Fruit fly (Drosophila melanogaster) Kc167 (cell line): ENCODE measurements around the gene IP3K1.

ENCODE experiments used
- Myc ChIP-seq: fragments of >200 bp; optimal IDR thresholded peaks from 2 replicates; lab custom pipeline; 2017; ENCODE audit warnings: missing external identifiers
- Sin3A ChIP-seq: fragments of >200 bp; optimal IDR thresholded peaks from 2 replicates; lab custom pipeline; 2018; ENCODE audit warnings: missing external identifiers
- h ChIP-seq: fragments of >200 bp; optimal IDR thresholded peaks from 3 replicates; lab custom pipeline; 2018; ENCODE audit warnings: missing external identifiers
- insv ChIP-seq: fragments of >200 bp; optimal IDR thresholded peaks from 3 replicates; lab custom pipeline; 2018; ENCODE audit warnings: missing external identifiers
- psq ChIP-seq: fragments of >200 bp; optimal IDR thresholded peaks from 2 replicates; lab custom pipeline; 2017; ENCODE audit warnings: missing external identifiers
- ttk ChIP-seq: sonication (Bioruptor generic); optimal IDR thresholded peaks from 2 replicates; lab custom pipeline; 2017; ENCODE audit warnings: missing external identifiers

IP3K1 gene

DNA sequence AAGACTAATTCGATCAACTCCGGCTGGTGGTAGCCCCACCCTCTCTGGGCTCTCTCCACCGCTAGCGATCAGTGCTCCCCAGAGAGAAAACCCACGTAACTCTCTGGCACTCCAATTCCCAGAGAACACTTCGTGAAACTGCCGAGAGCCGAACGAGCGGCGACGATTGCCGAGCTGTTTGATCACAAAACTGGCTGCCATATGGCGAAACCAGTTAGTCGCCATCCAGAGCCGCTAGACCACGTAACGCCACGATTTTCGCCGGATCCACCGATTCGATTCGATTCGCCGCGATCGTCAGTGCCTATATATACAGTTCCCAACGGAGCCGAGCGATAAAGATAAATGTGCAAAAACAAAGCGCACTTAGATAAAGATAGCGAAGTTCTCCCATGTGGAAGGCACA, at the start of gene IP3K1:
Gene IP3K1, plus strand, starts transcription at position 209 of the 406 bp plus-strand sequence.
- TF ChIP-seq Sin3A (lab: Kevin White, UChicago) (no peak), ttk (lab: Kevin White, UChicago) (no peak), insv (lab: Kevin White, UChicago) (no peak), Myc (lab: Kevin White, UChicago) (no peak), h (lab: Kevin White, UChicago) (no peak), psq (no peak)

DNA sequence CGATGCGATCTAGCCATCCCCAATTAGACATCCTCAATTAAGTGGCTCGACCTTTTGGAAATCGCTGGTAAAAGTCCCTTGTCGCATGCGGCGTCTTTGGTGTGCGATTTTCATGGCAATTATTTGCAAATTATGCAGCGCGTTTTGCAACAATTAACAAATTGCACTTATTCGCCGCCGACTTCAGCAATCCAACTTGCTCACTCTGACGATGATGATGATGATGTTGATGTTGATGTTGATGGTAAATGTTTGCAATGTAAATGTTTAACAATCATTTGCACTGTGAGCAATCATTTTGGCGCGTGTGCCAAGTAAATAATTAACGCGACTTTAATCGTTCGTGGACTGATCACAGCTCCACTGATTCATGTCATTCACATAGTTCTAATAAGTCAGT, 48.0 kb upstream of the IP3K1 start:
- no peak for TF ChIP-seq insv (lab: Kevin White, UChicago)
- no peak for TF ChIP-seq psq

DNA sequence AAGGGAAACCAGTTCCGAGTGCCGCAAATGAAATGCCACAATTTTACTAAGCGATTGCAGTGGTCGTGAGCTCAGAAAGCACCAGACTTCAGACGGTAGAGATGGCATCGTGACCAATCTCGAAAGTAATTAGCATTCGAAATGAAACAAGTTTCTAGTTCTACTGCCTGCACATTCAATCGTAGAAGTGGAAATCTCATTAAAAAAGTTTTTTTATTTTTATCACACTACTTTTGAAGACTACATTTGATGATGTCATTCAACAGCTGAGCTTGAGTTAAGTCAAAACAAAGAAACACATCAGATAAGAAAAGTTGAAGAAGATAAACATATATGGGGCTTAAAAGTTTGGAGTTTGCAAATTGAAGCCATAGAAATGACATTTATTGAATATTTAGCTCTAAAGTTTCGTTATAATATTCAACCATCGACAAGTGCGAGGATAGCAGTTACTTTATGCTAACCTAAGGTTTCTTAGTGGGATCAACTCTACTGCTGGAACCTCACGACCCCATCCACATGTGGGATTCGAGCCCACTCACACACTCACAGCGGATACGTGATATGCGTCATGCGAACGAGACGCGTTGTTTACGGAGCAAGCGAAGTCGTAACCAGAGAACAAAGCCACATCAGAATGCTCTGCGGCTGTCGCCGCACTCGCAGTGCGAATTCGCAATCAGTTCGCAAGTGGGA, 46.0 kb upstream of the IP3K1 start, which contains the start of gene CG13117:
Gene CG13117, plus strand, starts transcription at position 646 of the 696 bp plus-strand sequence.
- TF ChIP-seq Sin3A (lab: Kevin White, UChicago) (no peak), ttk (lab: Kevin White, UChicago) (no peak), psq (no peak), insv (lab: Kevin White, UChicago) (no peak), h (lab: Kevin White, UChicago) (no peak), Myc (lab: Kevin White, UChicago) (no peak)

DNA sequence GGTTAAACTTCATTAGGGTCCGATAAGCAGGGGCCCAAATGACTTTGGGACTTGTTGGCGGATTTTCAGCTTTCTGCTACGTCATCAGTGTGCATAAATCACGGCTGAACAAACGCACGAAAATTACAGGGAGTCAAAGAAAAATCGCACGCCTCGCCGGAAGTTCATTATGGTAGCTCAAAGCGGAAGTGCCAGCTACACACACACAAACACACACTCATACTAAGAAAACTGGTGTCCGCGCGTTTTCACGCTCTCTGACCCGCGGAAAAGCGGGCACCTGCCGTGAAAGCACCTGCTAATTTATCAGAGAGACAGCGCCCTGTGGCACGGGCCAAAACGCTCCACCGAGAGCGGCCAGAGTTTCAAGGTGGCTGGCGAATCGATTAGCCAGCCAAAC, 44.8 kb upstream of the IP3K1 start:
- TF ChIP-seq psq = no peak
- TF ChIP-seq Sin3A (lab: Kevin White, UChicago) = no peak
- no peak for TF ChIP-seq Myc (lab: Kevin White, UChicago)
- no peak for TF ChIP-seq insv (lab: Kevin White, UChicago)
- TF ChIP-seq ttk (lab: Kevin White, UChicago) = no peak
- TF ChIP-seq h (lab: Kevin White, UChicago) = no peak

DNA sequence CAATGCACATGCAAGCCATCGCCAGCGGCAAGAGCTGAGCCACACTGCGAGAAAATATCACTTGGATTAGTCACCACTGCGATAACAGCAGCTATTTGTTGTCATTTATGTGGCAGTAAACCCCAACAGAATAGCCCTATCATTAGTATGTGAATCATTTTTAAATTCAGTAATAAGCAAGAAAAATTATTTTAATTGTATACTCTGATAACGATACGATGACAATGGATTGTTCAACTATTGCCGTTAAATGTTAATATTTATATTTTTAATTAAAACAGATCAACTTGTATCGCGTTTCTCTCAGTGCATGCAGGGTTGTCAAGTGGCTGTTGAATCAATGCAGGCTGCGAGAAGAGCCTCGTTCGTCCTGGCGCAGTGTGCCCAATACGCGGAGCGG, 44.4 kb upstream of the IP3K1 start:
- TF ChIP-seq psq (no peak), ttk (lab: Kevin White, UChicago) (no peak), insv (lab: Kevin White, UChicago) (no peak), Sin3A (lab: Kevin White, UChicago) (no peak), Myc (lab: Kevin White, UChicago) (no peak)

DNA sequence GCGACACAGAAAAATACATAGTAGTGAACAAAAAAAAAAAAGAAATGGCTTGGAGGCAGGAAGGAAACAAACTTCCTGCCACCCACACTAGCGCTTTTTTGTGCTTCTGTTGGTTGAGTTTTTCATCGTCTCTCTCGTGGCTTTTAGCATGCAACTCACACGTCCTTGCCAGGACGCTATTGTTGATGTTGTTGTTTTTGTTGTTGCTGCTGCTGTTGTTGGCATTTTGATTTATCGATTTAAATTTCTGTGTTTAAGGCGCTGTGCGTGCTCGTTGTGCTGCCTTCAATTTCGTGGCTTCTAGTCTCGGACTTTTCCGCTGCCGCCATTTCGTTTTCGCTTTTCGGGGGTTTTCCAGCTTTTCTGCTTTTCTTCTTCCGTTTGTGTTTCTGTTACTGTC, 42.5 kb upstream of the IP3K1 start:
- TF ChIP-seq h (lab: Kevin White, UChicago) (no peak), Myc (lab: Kevin White, UChicago) (no peak), psq (no peak), insv (lab: Kevin White, UChicago) (no peak), Sin3A (lab: Kevin White, UChicago) (no peak), ttk (lab: Kevin White, UChicago) (no peak)

DNA sequence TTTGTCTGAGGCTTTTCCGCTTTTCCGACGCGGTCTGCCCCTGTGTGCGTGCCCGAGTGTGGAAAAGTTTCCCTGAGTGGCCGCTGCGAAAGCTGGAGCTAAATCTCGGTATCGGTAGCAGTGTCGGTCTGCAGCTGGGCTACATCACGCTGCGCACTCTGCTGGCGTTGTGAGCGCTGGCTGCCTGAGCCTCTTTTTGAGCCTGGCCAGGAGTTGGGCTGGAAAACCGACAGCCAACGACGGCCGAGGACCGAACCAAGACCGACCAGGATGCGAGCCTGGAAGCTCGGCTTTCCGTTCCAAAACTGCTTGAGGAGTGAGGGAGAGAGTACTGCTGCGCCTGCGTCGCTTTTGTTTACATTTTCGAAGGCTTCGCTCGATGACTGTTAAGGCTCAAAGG, 38.4 kb upstream of the IP3K1 start:
- TF ChIP-seq psq (no peak), h (lab: Kevin White, UChicago) (no peak), ttk (lab: Kevin White, UChicago) (no peak), insv (lab: Kevin White, UChicago) (no peak), Sin3A (lab: Kevin White, UChicago) (no peak), Myc (lab: Kevin White, UChicago) (no peak)

DNA sequence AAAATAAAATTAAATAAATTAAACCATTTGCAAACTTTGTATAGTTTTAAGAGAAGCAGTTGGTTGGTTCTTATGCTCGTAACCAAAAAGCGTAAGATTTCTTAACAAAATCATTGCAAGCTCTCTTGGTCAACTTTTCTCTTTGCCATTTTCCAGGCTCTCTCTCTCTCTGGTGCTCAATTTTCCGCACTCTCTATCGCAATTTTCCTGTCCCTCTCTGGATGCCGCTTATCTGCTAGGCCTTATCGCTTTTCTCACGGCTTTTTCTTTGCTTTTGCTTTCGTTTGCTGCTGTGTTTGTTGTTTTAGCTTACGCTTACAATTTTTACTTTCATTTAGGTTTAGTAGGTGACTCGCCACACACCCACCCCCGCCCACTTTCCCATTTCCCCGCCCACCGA, 37.5 kb upstream of the IP3K1 start:
- TF ChIP-seq insv (lab: Kevin White, UChicago) = no peak
- TF ChIP-seq Sin3A (lab: Kevin White, UChicago) = no peak

DNA sequence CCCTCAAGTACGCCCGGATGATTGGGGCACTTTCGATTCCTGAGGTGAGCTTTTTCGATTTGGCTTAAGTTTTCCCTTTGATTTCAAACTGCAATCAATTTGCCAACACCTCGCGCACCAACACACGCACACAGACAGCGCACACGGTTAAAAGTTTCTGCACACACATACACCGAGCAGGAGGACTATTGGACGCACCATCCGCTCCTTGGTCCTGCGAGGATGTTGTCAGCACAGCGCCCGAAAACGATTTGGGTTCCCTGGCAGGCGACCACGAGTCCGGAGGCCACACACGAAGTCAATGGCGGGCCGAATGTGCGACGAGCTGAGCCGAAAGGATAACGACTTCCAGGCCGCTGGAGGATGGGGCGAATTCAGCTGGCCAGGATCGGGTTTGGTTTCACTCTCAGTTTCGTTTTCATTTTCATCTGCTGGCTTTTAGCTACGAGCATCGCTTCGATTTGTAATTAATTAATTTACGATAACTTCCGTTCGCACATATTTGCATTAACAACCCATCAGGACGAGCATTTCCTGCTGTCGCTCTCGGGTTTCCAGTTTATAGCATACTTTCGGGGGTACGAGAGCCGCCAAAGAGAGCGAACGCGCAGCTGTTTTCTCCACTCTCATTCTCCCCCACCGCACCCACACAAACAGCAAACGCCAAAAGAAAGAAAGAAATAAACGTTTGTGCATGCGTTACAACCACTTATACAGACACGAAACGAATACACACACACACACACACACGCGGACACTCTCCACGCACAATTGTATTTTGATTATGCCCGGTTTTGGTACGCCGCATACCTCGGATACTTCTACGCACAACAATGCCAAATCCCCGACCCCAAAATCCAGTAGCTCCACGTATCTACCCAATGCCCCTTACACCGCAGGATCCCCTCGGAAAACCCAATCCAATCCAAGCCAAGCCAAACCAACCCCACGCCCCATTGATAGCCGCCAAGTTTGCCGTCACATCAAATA, 35.7 kb upstream of the IP3K1 start, which contains the start of gene Nckx30C:
Gene Nckx30C, minus strand, starts transcription at position 260 of the 990 bp plus-strand sequence.
- TF ChIP-seq Myc (lab: Kevin White, UChicago) (no peak), h (lab: Kevin White, UChicago) (no peak), ttk (lab: Kevin White, UChicago) (no peak), insv (lab: Kevin White, UChicago) (no peak)

DNA sequence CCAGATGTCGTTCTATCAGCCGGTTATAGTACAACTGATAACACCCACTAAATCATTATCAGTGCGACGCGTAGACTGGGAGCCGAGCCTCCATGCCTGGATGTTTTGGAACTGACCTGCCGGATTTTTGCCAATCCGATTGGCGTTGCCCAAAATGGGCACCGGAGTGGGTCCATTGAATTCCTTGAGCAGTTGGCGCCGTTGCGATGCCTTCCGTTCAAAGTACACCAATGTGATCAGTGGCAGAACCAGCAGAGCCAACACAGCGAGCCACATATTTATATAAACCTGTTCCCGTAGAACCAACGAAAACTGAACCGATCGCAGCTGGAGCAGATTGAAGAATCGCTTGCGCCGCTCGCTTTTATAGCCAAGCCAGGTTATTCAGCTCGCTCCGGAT, 32.4 kb upstream of the IP3K1 start, which contains the start of gene Cyp4e3:
Gene Cyp4e3, minus strand, starts transcription at position 327 of the 400 bp plus-strand sequence.
- TF ChIP-seq ttk (lab: Kevin White, UChicago) = no peak

DNA sequence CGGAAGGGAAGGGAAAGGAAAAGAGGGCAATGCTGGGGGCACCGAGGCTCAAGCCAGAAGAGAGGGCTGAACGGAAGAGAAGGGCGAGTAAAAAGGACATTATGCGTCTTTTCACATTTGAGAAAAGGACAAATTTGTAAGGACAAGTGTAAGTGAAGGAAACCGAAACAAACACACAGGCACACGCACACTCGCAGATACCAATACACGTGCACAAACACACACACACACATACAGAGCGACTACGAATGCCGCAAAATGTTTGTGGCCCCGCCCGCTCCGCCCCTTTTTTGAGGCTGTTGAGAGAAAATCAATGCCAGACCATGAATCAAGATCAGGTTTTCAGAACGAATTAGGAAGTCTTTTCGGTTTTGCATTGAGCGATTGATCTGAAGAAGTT, 28.8 kb upstream of the IP3K1 start:
- TF ChIP-seq insv (lab: Kevin White, UChicago) (no peak), Myc (lab: Kevin White, UChicago) (no peak), ttk (lab: Kevin White, UChicago) (no peak), Sin3A (lab: Kevin White, UChicago) (no peak), h (lab: Kevin White, UChicago) (no peak), psq (no peak)

DNA sequence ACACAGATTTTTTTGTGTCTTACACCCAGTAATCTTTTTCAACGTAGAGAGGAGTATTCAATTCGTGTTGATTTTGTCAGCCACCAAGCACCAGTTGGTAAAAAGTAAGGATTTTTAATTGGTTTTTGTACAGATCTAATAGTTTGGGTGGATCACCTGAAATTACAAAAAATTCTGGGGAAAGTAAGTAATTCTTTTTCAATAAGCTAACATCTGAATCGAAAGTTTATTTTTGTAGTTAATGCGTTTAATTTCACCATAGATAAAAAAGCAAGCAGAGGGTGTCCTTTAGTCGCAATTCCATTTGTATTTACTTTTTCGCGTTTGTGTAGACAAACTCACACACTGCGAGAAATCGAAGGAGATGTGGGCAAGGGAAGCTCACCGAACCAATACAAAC, 27.4 kb upstream of the IP3K1 start:
- TF ChIP-seq insv (lab: Kevin White, UChicago) (no peak), h (lab: Kevin White, UChicago) (no peak), ttk (lab: Kevin White, UChicago) (no peak), psq (no peak), Myc (lab: Kevin White, UChicago) (no peak), Sin3A (lab: Kevin White, UChicago) (no peak)
